Worm (Caenorhabditis elegans) whole organism, L1 larva: ENCODE results near the gene Y69A2AR.25.

Experiments
- C04F5.9 ChIP-seq: sonication (generic microtip); optimal IDR thresholded peaks from 2 replicates; lab custom pipeline; 2016; ENCODE audit warnings: missing genetic modification characterization, missing compliant biosample characterization
- C16A3.4 ChIP-seq: fragments of 150-350 bp; optimal IDR thresholded peaks from 2 replicates; lab custom pipeline; 2014; ENCODE audit warnings: missing biosample characterization, missing genetic modification characterization
- Y116A8C.19 ChIP-seq: sonication (generic microtip); optimal IDR thresholded peaks from 2 replicates; lab custom pipeline; 2016; ENCODE audit warnings: missing compliant biosample characterization, missing genetic modification characterization, borderline replicate concordance
- aha-1 ChIP-seq: fragments of 150-350 bp; optimal IDR thresholded peaks from 2 replicates; lab custom pipeline; 2014; ENCODE audit warnings: missing biosample characterization, missing genetic modification characterization
- alr-1 ChIP-seq: fragments of 200-800 bp; sonication (Bioruptor generic); optimal IDR thresholded peaks from 2 replicates; lab custom pipeline; 2018; ENCODE audit warnings: borderline replicate concordance, mild to moderate bottlenecking, missing genetic modification characterization, missing compliant biosample characterization
- blmp-1 ChIP-seq: fragments of 150-350 bp; optimal IDR thresholded peaks from 2 replicates; lab custom pipeline; 2014; ENCODE audit warnings: missing biosample characterization, missing genetic modification characterization
- ceh-8 ChIP-seq: fragments of 200-800 bp; sonication (Bioruptor generic); optimal IDR thresholded peaks from 2 replicates; lab custom pipeline; 2018; ENCODE audit warnings: mild to moderate bottlenecking, missing genetic modification characterization, moderate library complexity, missing compliant biosample characterization
- ceh-82 ChIP-seq, 3 experiments: fragments of 150-350 bp in 1 of 3; sonication (generic microtip) in 2 of 3; optimal IDR thresholded peaks; 2 replicates each; lab custom pipeline; 2014 to 2017; ENCODE audit warnings: missing biosample characterization in 3 of 3, missing genetic modification characterization in 3 of 3
- ceh-88 ChIP-seq: fragments of 200-800 bp; sonication (Bioruptor generic); IDR thresholded peaks from 2 replicates; pipeline ENCODE4 v1.3.6; 2022; ENCODE audit warnings: missing genetic modification characterization, missing compliant biosample characterization
- dsc-1 ChIP-seq: sonication (generic microtip); optimal IDR thresholded peaks from 2 replicates; lab custom pipeline; 2016; ENCODE audit warnings: mild to moderate bottlenecking, missing genetic modification characterization, missing compliant biosample characterization
- efl-3 ChIP-seq: fragments of 200-800 bp; sonication (Bioruptor generic); optimal IDR thresholded peaks from 2 replicates; lab custom pipeline; 2018; ENCODE audit warnings: mild to moderate bottlenecking, missing genetic modification characterization, missing compliant biosample characterization
- egl-13 ChIP-seq: sonication (generic microtip); optimal IDR thresholded peaks from 2 replicates; lab custom pipeline; 2016; ENCODE audit warnings: missing genotype, missing genetic modification reagents, missing genetic modification characterization, missing compliant biosample characterization
- fkh-10 ChIP-seq: sonication (generic microtip); optimal IDR thresholded peaks from 2 replicates; lab custom pipeline; 2017; ENCODE audit warnings: missing biosample characterization, missing genetic modification reagents, missing genetic modification characterization
- grh-1 ChIP-seq: fragments of 200-800 bp; sonication (Bioruptor generic); IDR thresholded peaks from 2 replicates; pipeline ENCODE4 v1.3.6; 2022; ENCODE audit warnings: missing genetic modification reagents, missing genetic modification characterization, missing compliant biosample characterization
- hlh-4 ChIP-seq: sonication (generic microtip); optimal IDR thresholded peaks from 2 replicates; lab custom pipeline; 2016; ENCODE audit warnings: mild to moderate bottlenecking, missing genetic modification characterization, missing compliant biosample characterization
- hpl-2 ChIP-seq: fragments of 150-350 bp; optimal IDR thresholded peaks from 2 replicates; lab custom pipeline; 2014; ENCODE audit warnings: missing biosample characterization, missing genetic modification reagents, missing genetic modification characterization
- irx-1 ChIP-seq: sonication (generic microtip); optimal IDR thresholded peaks from 2 replicates; lab custom pipeline; 2016; ENCODE audit warnings: missing genetic modification characterization, missing compliant biosample characterization
- isw-1 ChIP-seq: fragments of 200-800 bp; sonication (Bioruptor generic); IDR thresholded peaks from 2 replicates; pipeline ENCODE4 v1.3.6; 2022; ENCODE audit warnings: missing genetic modification characterization, missing compliant biosample characterization
- lin-13 ChIP-seq: fragments of 150-350 bp; optimal IDR thresholded peaks from 2 replicates; lab custom pipeline; 2014; ENCODE audit warnings: missing biosample characterization, missing genetic modification reagents, missing genetic modification characterization
- lin-14 ChIP-seq: fragments of 200-800 bp; sonication (Bioruptor generic); optimal IDR thresholded peaks from 2 replicates; lab custom pipeline; 2018; ENCODE audit warnings: mild to moderate bottlenecking, missing genetic modification characterization, moderate library complexity, missing compliant biosample characterization
- lin-15B ChIP-seq: fragments of 150-350 bp; sonication (generic microtip); optimal IDR thresholded peaks from 3 replicates; lab custom pipeline; 2014; ENCODE audit warnings: missing biosample characterization, missing genetic modification characterization
- lin-39 ChIP-seq: fragments of 150-350 bp; optimal IDR thresholded peaks from 2 replicates; lab custom pipeline; 2014; ENCODE audit warnings: missing biosample characterization, missing genetic modification reagents, missing genetic modification characterization
- lir-3 ChIP-seq: sonication (generic microtip); optimal IDR thresholded peaks from 2 replicates; lab custom pipeline; 2016; ENCODE audit warnings: mild to moderate bottlenecking, missing genetic modification characterization, moderate library complexity, missing compliant biosample characterization; ENCODE audit not compliant: poor library complexity
- lsy-2 ChIP-seq, 2 experiments: fragments of 150-350 bp; optimal IDR thresholded peaks; 2 replicates each; lab custom pipeline; 2014; ENCODE audit warnings: missing biosample characterization in 2 of 2, missing genetic modification characterization in 2 of 2
- mep-1 ChIP-seq: fragments of 150-350 bp; optimal IDR thresholded peaks from 2 replicates; lab custom pipeline; 2014; ENCODE audit warnings: missing biosample characterization, missing genetic modification characterization
- nhr-20 ChIP-seq: sonication (generic microtip); optimal IDR thresholded peaks from 2 replicates; lab custom pipeline; 2016; ENCODE audit warnings: mild to moderate bottlenecking, missing genetic modification characterization, missing compliant biosample characterization
- nhr-237 ChIP-seq: fragments of 150-350 bp; optimal IDR thresholded peaks from 2 replicates; lab custom pipeline; 2014; ENCODE audit warnings: missing biosample characterization, missing genetic modification characterization
- nhr-47 ChIP-seq: sonication (generic microtip); optimal IDR thresholded peaks from 2 replicates; lab custom pipeline; 2016; ENCODE audit warnings: mild to moderate bottlenecking, missing genetic modification characterization, moderate library complexity, missing compliant biosample characterization
- nhr-84 ChIP-seq: sonication (generic microtip); optimal IDR thresholded peaks from 2 replicates; lab custom pipeline; 2017; ENCODE audit warnings: missing biosample characterization, missing genetic modification characterization
- nhr-85 ChIP-seq: sonication (generic microtip); peaks from one replicate; lab custom pipeline; 2016; ENCODE audit warnings: missing genetic modification characterization, inconsistent platforms, missing compliant biosample characterization
- snpc-4 ChIP-seq: fragments of 150-350 bp; optimal IDR thresholded peaks from 2 replicates; lab custom pipeline; 2014; ENCODE audit warnings: missing biosample characterization, missing genetic modification characterization
- snu-23 ChIP-seq: sonication (generic microtip); optimal IDR thresholded peaks from 2 replicates; lab custom pipeline; 2016; ENCODE audit warnings: missing genetic modification characterization, missing compliant biosample characterization
- sox-4 ChIP-seq: sonication (generic microtip); optimal IDR thresholded peaks from 2 replicates; lab custom pipeline; 2016; ENCODE audit warnings: missing genetic modification characterization, missing compliant biosample characterization
- sptf-1 ChIP-seq: fragments of 150-350 bp; optimal IDR thresholded peaks from 2 replicates; lab custom pipeline; 2014; ENCODE audit warnings: missing biosample characterization, missing genetic modification characterization
- tbx-2 ChIP-seq: sonication (generic microtip); optimal IDR thresholded peaks from 2 replicates; lab custom pipeline; 2016; ENCODE audit warnings: missing genetic modification characterization, missing compliant biosample characterization
- unc-130 ChIP-seq: fragments of 150-350 bp; optimal IDR thresholded peaks from 2 replicates; lab custom pipeline; 2017; ENCODE audit warnings: missing biosample characterization, missing genetic modification characterization, inconsistent platforms
- unc-62 ChIP-seq: fragments of 150-350 bp; optimal IDR thresholded peaks from 2 replicates; lab custom pipeline; 2014; ENCODE audit warnings: missing biosample characterization, missing genetic modification reagents, missing genetic modification characterization
- vab-15 ChIP-seq: sonication (generic microtip); optimal IDR thresholded peaks from 2 replicates; lab custom pipeline; 2017; ENCODE audit warnings: missing genotype, mild to moderate bottlenecking, missing genetic modification characterization, missing compliant biosample characterization
- zag-1 ChIP-seq: fragments of 150-350 bp; optimal IDR thresholded peaks from 2 replicates; lab custom pipeline; 2014; ENCODE audit warnings: missing biosample characterization, missing genetic modification characterization

Y69A2AR.25 gene

ce11 chrIV:2562071-2562470, 6.1 kb downstream of the Y69A2AR.25 start, which contains the start of gene Y69A2AR.50:
Y69A2AR.50 (plus strand) TSS chrIV:2562371.
- TF ChIP-seq tbx-2 (tag; lab: Kevin White, UChicago) (no peak), blmp-1 (tag; lab: Kevin White, UChicago) (no peak), lin-39 (no peak), nhr-85 (no peak), alr-1 (no peak), egl-13 (tag; lab: Kevin White, UChicago) (no peak), grh-1 (no peak), nhr-47 (tag; lab: Kevin White, UChicago) (no peak), vab-15 (tag; lab: Kevin White, UChicago) (no peak), lsy-2 (tag; optimal IDR thresholded peaks at IDR 0.05; lab: Kevin White, UChicago) (no peak), isw-1 (GFP tag; lab: Robert Waterston, UW) (no peak), unc-130 (tag; lab: Kevin White, UChicago) (no peak), nhr-237 (no peak), lin-13 (GFP tag; lab: Kevin White, UChicago) (no peak), Y116A8C.19 (tag; lab: Kevin White, UChicago) (no peak), dsc-1 (no peak), mep-1 (tag; lab: Kevin White, UChicago) (no peak), snpc-4 (tag; lab: Kevin White, UChicago) (no peak), unc-62 (GFP tag; lab: Kevin White, UChicago) (no peak), lin-14 (GFP tag; lab: Kevin White, UChicago) (no peak)
- TF ChIP-seq, all 84 proteins: peak for 0

DNA sequence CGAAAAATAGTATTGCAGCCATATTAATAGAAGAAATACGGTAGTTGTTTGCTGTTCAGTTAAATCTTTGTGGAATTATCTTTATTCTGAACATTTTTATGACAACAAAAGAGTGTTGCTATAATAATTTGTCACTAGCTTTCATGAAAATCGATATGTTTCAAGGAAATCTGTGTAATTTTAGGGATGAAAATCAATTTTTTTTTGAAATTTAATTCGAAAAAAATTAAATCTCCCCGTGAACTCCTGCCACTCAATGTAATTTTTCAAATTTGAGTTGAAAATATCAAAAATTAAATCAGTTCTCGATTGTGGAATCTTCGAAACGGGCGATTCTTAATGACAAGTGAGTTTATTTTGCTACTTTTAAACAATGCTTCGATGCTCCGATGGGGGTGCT, 6.8 kb downstream of the Y69A2AR.25 start, which contains the start of gene Y69A2AR.46:
Gene Y69A2AR.46, plus strand, starts transcription at position 301 of the 400 bp plus-strand sequence.
- TF ChIP-seq irx-1 (tag; lab: Kevin White, UChicago) (no peak), ceh-88 (GFP tag; lab: Robert Waterston, UW) (no peak), nhr-20 (tag; lab: Kevin White, UChicago) (no peak), Y116A8C.19 (tag; lab: Kevin White, UChicago) (no peak), alr-1 (no peak), zag-1 (tag; lab: Kevin White, UChicago) (no peak), dsc-1 (no peak), aha-1 (tag; lab: Kevin White, UChicago) (no peak), blmp-1 (tag; lab: Kevin White, UChicago) (no peak), C04F5.9 (tag; lab: Kevin White, UChicago) (no peak), unc-130 (tag; lab: Kevin White, UChicago) (no peak), lir-3 (tag; lab: Kevin White, UChicago) (no peak), ceh-82 (tag; optimal IDR thresholded peaks at IDR 0.05; lab: Kevin White, UChicago) (no peak), nhr-84 (tag; lab: Kevin White, UChicago) (no peak), lin-15B (tag; lab: Kevin White, UChicago) (no peak)

- no peak for TF ChIP-seq ceh-88 (GFP tag; lab: Robert Waterston, UW)
- no peak for TF ChIP-seq irx-1 (tag; lab: Kevin White, UChicago)
- no peak for TF ChIP-seq fkh-10 (GFP tag; lab: Kevin White, UChicago)
- TF ChIP-seq vab-15 (tag; lab: Kevin White, UChicago): no peak
- TF ChIP-seq hlh-4 (tag; lab: Kevin White, UChicago): no peak
- no peak for TF ChIP-seq sptf-1 (tag; lab: Kevin White, UChicago)
- no peak for TF ChIP-seq lsy-2 (tag; optimal IDR thresholded peaks at IDR 0.05; lab: Kevin White, UChicago)
- TF ChIP-seq, all 84 proteins: peak for 0
These were observed 12.0 kb downstream of the Y69A2AR.25 start for ce11 chrIV:2556211-2556610.

DNA sequence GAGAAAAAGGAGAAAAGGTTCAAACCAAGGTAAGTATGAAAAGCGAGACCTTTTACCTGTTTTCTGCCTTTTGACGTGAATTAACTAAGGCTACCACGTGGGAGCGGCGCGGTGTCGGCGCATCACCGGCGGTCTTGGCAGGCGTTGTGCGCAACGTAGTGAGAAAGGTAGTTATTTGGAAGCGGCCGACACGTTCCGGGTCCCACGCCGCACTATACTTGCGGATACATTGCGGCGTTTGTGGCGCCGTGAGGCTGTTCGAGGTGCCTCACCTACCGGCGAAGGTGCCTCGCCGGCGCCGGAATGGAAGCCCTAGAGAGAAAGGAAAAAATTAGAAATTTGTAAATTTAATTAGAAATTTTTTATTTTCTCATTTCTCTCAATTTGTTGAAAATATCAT, 15.3 kb downstream of the Y69A2AR.25 start:
- TF ChIP-seq hpl-2 (GFP tag; lab: Kevin White, UChicago) (no peak), efl-3 (GFP tag; lab: Kevin White, UChicago) (no peak), sox-4 (tag; lab: Kevin White, UChicago) (no peak), grh-1 (no peak), snu-23 (GFP tag; lab: Kevin White, UChicago) (no peak), ceh-8 (GFP tag; lab: Kevin White, UChicago) (no peak), lin-13 (GFP tag; lab: Kevin White, UChicago) (no peak), C16A3.4 (tag; lab: Kevin White, UChicago) (no peak)
